Fruit fly (Drosophila melanogaster) whole organism, embryonic: ENCODE measurements around the gene G6P.

Experiments used
- ATbp ChIP-seq: fragments of 200-800 bp; sonication (Bioruptor generic); optimal IDR thresholded peaks from 2 replicates; lab custom pipeline; 2017; ENCODE audit warnings: missing biosample characterization, mild to moderate bottlenecking, missing genetic modification characterization, missing genetic modification reagents
- Antp ChIP-seq: fragments of 200-800 bp; sonication (Bioruptor generic); optimal IDR thresholded peaks from 3 replicates; lab custom pipeline; 2016; ENCODE audit warnings: missing biosample characterization, missing genetic modification characterization
- B-H1 ChIP-seq: fragments of 200-800 bp; sonication (Bioruptor generic); IDR thresholded peaks from 3 replicates; pipeline ENCODE4 v1.3.6; 2022; ENCODE audit warnings: missing biosample characterization, missing genetic modification characterization
- Bdp1 ChIP-seq: fragments of 200-800 bp; sonication (Bioruptor generic); optimal IDR thresholded peaks from 3 replicates; lab custom pipeline; 2016; ENCODE audit warnings: missing biosample characterization, missing genetic modification characterization
- Bgb ChIP-seq: fragments of 200-800 bp; sonication (Bioruptor generic); IDR thresholded peaks from 2 replicates; pipeline ENCODE4 v1.3.6; 2022; ENCODE audit warnings: missing biosample characterization, missing genetic modification characterization; ENCODE audit not compliant: partially characterized antibody
- CG11398 ChIP-seq: fragments of 200-800 bp; sonication (Bioruptor generic); optimal IDR thresholded peaks from 2 replicates; lab custom pipeline; 2016; ENCODE audit warnings: missing biosample characterization, missing genetic modification characterization
- CG12155 ChIP-seq: fragments of 200-800 bp; sonication (Bioruptor generic); optimal IDR thresholded peaks from 3 replicates; lab custom pipeline; 2016; ENCODE audit warnings: missing biosample characterization, missing genetic modification characterization
- CG13296 ChIP-seq: fragments of 200-800 bp; sonication (Bioruptor generic); optimal IDR thresholded peaks from 3 replicates; lab custom pipeline; 2018; ENCODE audit warnings: missing biosample characterization, mild to moderate bottlenecking, missing genetic modification characterization
- CG13424 ChIP-seq: fragments of 200-800 bp; sonication (Bioruptor generic); optimal IDR thresholded peaks from 2 replicates; lab custom pipeline; 2019; ENCODE audit warnings: missing biosample characterization, mild to moderate bottlenecking, missing genetic modification characterization, moderate library complexity
- CG14050 ChIP-seq: fragments of 200-800 bp; sonication (Bioruptor generic); IDR thresholded peaks from 3 replicates; pipeline ENCODE4 v1.3.6; 2022; ENCODE audit warnings: missing biosample characterization, missing genetic modification characterization
- CG1529 ChIP-seq: fragments of 200-800 bp; sonication (Bioruptor generic); optimal IDR thresholded peaks from 3 replicates; lab custom pipeline; 2018; ENCODE audit warnings: missing biosample characterization, missing genetic modification characterization
- CG15514 ChIP-seq: fragments of 200-800 bp; sonication (Bioruptor generic); optimal IDR thresholded peaks from 3 replicates; lab custom pipeline; 2017; ENCODE audit warnings: missing biosample characterization, missing genetic modification characterization, mild to moderate bottlenecking, moderate library complexity, missing genetic modification reagents
- CG15601 ChIP-seq: fragments of 200-800 bp; sonication (Bioruptor generic); optimal IDR thresholded peaks from 3 replicates; lab custom pipeline; 2019; ENCODE audit warnings: missing biosample characterization, mild to moderate bottlenecking, missing genetic modification characterization, moderate library complexity
- CG17359 ChIP-seq: fragments of 200-800 bp; sonication (Bioruptor generic); optimal IDR thresholded peaks from 3 replicates; lab custom pipeline; 2018; ENCODE audit warnings: missing biosample characterization, mild to moderate bottlenecking, missing genetic modification characterization, moderate library complexity
- CG17385 ChIP-seq: fragments of 200-800 bp; sonication (Bioruptor generic); optimal IDR thresholded peaks from 3 replicates; lab custom pipeline; 2018; ENCODE audit warnings: missing biosample characterization, mild to moderate bottlenecking, missing genetic modification characterization
- CG30020 ChIP-seq: fragments of 200-800 bp; optimal IDR thresholded peaks from 2 replicates; lab custom pipeline; 2019; ENCODE audit warnings: missing biosample characterization, mild to moderate bottlenecking, missing genetic modification characterization, moderate library complexity
- CG4820 ChIP-seq: fragments of 200-800 bp; sonication (Bioruptor generic); optimal IDR thresholded peaks from 3 replicates; lab custom pipeline; 2016; ENCODE audit warnings: missing biosample characterization, missing genetic modification characterization
- CG6654 ChIP-seq: fragments of 200-800 bp; sonication (Bioruptor generic); optimal IDR thresholded peaks from 2 replicates; lab custom pipeline; 2017; ENCODE audit warnings: missing biosample characterization, mild to moderate bottlenecking, missing genetic modification characterization
- CG8290 ChIP-seq, 3 experiments: fragments of 200-800 bp; sonication (Bioruptor generic); optimal IDR thresholded peaks; 2 replicates each; lab custom pipeline; 2016 to 2019; ENCODE audit warnings: missing biosample characterization in 3 of 3, missing genetic modification characterization in 3 of 3, mild to moderate bottlenecking in 2 of 3, moderate library complexity in 1 of 3
- CG8924 ChIP-seq: fragments of 200-800 bp; optimal IDR thresholded peaks from 3 replicates; lab custom pipeline; 2019; ENCODE audit warnings: missing biosample characterization, mild to moderate bottlenecking, missing genetic modification characterization, moderate library complexity
- D ChIP-seq, 2 experiments: fragments of 200-800 bp in 1 of 2; fragments of >200 bp in 1 of 2; sonication (Bioruptor generic) in 1 of 2; optimal IDR thresholded peaks; 2 replicates in 1 of 2; 3 replicates in 1 of 2; lab custom pipeline; 2017; ENCODE audit warnings: mild to moderate bottlenecking in 1 of 2, missing biosample characterization in 1 of 2, missing genetic modification characterization in 1 of 2, missing genetic modification reagents in 1 of 2
- Deaf1 ChIP-seq: fragments of 200-800 bp; optimal IDR thresholded peaks from 3 replicates; lab custom pipeline; 2019; ENCODE audit warnings: missing biosample characterization, mild to moderate bottlenecking, missing genetic modification characterization, moderate library complexity
- Dll ChIP-seq: fragments of 200-800 bp; sonication (Bioruptor generic); IDR thresholded peaks from 4 replicates; pipeline ENCODE4 v1.3.6; 2022; ENCODE audit warnings: missing biosample characterization, missing genetic modification characterization; ENCODE audit not compliant: partially characterized antibody
- HLH54F ChIP-seq: fragments of 200-800 bp; sonication (Bioruptor generic); optimal IDR thresholded peaks from 3 replicates; lab custom pipeline; 2016; ENCODE audit warnings: missing biosample characterization, missing genetic modification characterization
- Lim3 ChIP-seq: fragments of 200-800 bp; sonication (Bioruptor generic); IDR thresholded peaks from 2 replicates; pipeline ENCODE4 v1.3.6; 2022; ENCODE audit warnings: missing biosample characterization, missing genetic modification characterization
- Lpt ChIP-seq: fragments of >200 bp; optimal IDR thresholded peaks from 2 replicates; lab custom pipeline; 2018; ENCODE audit warnings: missing biosample characterization, missing genetic modification characterization
- Rx ChIP-seq: fragments of 200-800 bp; sonication (Bioruptor generic); IDR thresholded peaks from 2 replicates; pipeline ENCODE4 v1.3.6; 2022; ENCODE audit warnings: missing biosample characterization, missing genetic modification characterization
- Stat92E ChIP-seq, 3 experiments: fragments of >200 bp in 2 of 3; fragments of 200-800 bp in 1 of 3; sonication (Bioruptor generic) in 1 of 3; optimal IDR thresholded peaks; 2 replicates each; lab custom pipeline; 2017 to 2019; ENCODE audit warnings: missing biosample characterization in 3 of 3, missing genetic modification characterization in 3 of 3, mild to moderate bottlenecking in 1 of 3, moderate library complexity in 1 of 3
- Trl ChIP-seq, 3 experiments: fragments of >200 bp in 2 of 3; fragments of 200-800 bp in 1 of 3; sonication (Bioruptor generic) in 1 of 3; optimal IDR thresholded peaks; 2 replicates in 1 of 3; 3 replicates in 2 of 3; lab custom pipeline; 2016 to 2017; ENCODE audit warnings: missing biosample characterization in 1 of 3, missing genetic modification characterization in 1 of 3
- ac ChIP-seq: fragments of 200-800 bp; sonication (Bioruptor generic); optimal IDR thresholded peaks from 3 replicates; lab custom pipeline; 2017; ENCODE audit warnings: missing biosample characterization, mild to moderate bottlenecking, missing genetic modification characterization
- croc ChIP-seq: fragments of 200-800 bp; sonication (Bioruptor generic); conservative IDR thresholded peaks from 3 replicates; pipeline ENCODE4 v1.3.6; 2022; ENCODE audit warnings: missing biosample characterization, missing genetic modification characterization
- dmrt99B ChIP-seq: fragments of 200-800 bp; sonication (Bioruptor generic); optimal IDR thresholded peaks from 2 replicates; lab custom pipeline; 2018; ENCODE audit warnings: missing biosample characterization, mild to moderate bottlenecking, missing genetic modification characterization, moderate library complexity
- lola ChIP-seq, 3 experiments: fragments of >200 bp in 2 of 3; fragments of 200-800 bp in 1 of 3; sonication (Bioruptor generic) in 1 of 3; optimal IDR thresholded peaks; 2 replicates each; lab custom pipeline; 2017 to 2019; ENCODE audit warnings: missing biosample characterization in 3 of 3, missing genetic modification characterization in 3 of 3, mild to moderate bottlenecking in 1 of 3, moderate library complexity in 1 of 3
- mam ChIP-seq: fragments of 200-800 bp; sonication (Bioruptor generic); optimal IDR thresholded peaks from 3 replicates; lab custom pipeline; 2016; ENCODE audit warnings: missing biosample characterization, missing genetic modification characterization
- mld ChIP-seq: fragments of 200-800 bp; sonication (Bioruptor generic); IDR thresholded peaks from 3 replicates; pipeline ENCODE4 v1.3.6; 2022; ENCODE audit warnings: missing biosample characterization, missing genetic modification characterization; ENCODE audit not compliant: partially characterized antibody
- nmo ChIP-seq: fragments of 200-800 bp; sonication (Bioruptor generic); optimal IDR thresholded peaks from 2 replicates; lab custom pipeline; 2018; ENCODE audit warnings: missing biosample characterization, mild to moderate bottlenecking, missing genetic modification characterization, moderate library complexity
- nom ChIP-seq: fragments of 200-800 bp; sonication (Bioruptor generic); optimal IDR thresholded peaks from 2 replicates; lab custom pipeline; 2017; ENCODE audit warnings: missing biosample characterization, missing genetic modification characterization, mild to moderate bottlenecking, moderate library complexity, missing genetic modification reagents
- org-1 ChIP-seq: fragments of 200-800 bp; sonication (Bioruptor generic); optimal IDR thresholded peaks from 2 replicates; lab custom pipeline; 2017; ENCODE audit warnings: missing biosample characterization, missing genetic modification characterization
- pzg ChIP-seq: fragments of 200-800 bp; sonication (Bioruptor generic); optimal IDR thresholded peaks from 3 replicates; lab custom pipeline; 2018; ENCODE audit warnings: missing biosample characterization, mild to moderate bottlenecking, missing genetic modification characterization, moderate library complexity
- row ChIP-seq: fragments of 200-800 bp; sonication (Bioruptor generic); IDR thresholded peaks from 3 replicates; pipeline ENCODE4 v1.3.6; 2022; ENCODE audit warnings: missing biosample characterization, missing genetic modification characterization
- stc ChIP-seq: fragments of 200-800 bp; sonication (Bioruptor generic); IDR thresholded peaks from 2 replicates; pipeline ENCODE4 v1.3.6; 2022; ENCODE audit warnings: missing biosample characterization, missing genetic modification characterization
- trem ChIP-seq: fragments of 200-800 bp; optimal IDR thresholded peaks from 3 replicates; lab custom pipeline; 2019; ENCODE audit warnings: missing biosample characterization, mild to moderate bottlenecking, missing genetic modification characterization, moderate library complexity
- unpg ChIP-seq: fragments of 200-800 bp; sonication (Bioruptor generic); optimal IDR thresholded peaks from 3 replicates; lab custom pipeline; 2018; ENCODE audit warnings: missing biosample characterization, mild to moderate bottlenecking, missing genetic modification characterization, moderate library complexity
- vnd ChIP-seq: fragments of 200-800 bp; sonication (Bioruptor generic); IDR thresholded peaks from 3 replicates; pipeline ENCODE4 v1.3.6; 2022; ENCODE audit warnings: missing biosample characterization, missing genetic modification characterization; ENCODE audit not compliant: partially characterized antibody
- zen ChIP-seq: fragments of 200-800 bp; sonication (Bioruptor generic); optimal IDR thresholded peaks from 3 replicates; lab custom pipeline; 2018; ENCODE audit warnings: missing biosample characterization, mild to moderate bottlenecking, missing genetic modification characterization, moderate library complexity
- zf30C ChIP-seq: fragments of 200-800 bp; sonication (Bioruptor generic); optimal IDR thresholded peaks from 3 replicates; lab custom pipeline; 2018; ENCODE audit warnings: missing biosample characterization, mild to moderate bottlenecking, missing genetic modification characterization

The G6P gene

DNA sequence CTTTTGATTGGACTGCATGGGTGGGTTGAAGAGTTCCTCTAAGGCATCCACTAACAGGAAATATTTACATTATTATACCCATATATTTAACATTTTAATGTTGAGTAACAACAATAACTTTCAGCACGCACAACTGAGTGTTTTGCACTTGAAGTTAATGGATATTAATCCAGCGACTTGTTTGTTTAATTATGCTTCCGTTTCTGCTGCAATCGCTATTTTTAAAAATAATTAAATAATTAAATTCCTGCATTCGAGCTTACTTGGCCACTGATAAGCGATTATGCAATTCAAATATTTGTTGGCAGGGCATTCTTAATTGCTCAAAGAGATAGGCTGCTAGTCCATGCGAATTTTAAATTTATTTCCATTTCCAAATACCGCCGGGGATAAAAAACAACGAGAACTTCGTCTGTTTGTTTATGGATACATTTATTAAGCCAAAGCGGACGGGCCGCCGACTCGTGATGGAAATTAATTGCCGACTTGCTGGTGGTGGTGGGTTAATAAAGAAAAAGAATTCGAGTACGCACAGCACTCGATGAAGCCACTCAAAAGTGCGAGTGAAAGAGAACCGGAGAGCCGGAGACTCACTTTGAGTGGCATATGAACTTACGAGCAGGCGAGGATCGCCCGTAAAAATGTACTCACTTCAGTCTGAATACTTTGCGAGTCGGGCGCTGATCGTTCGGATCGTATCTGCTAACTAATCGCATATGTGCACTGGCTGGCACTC is 46.5 kb upstream of the G6P start:
- no peak for TF ChIP-seq Bdp1
- peak; percentile 10 for TF ChIP-seq unpg (GFP tag; lab: Kevin White, UChicago)
- no peak for TF ChIP-seq row (GFP tag; lab: Robert Waterston, UW)
- TF ChIP-seq nom (GFP tag; lab: Kevin White, UChicago) = peak; percentile 73
- no peak for TF ChIP-seq Rx
- TF ChIP-seq Trl (optimal IDR thresholded peaks at IDR 0.05; lab: Kevin White, UChicago) = peak; percentile 67
- peak; percentile 14 for TF ChIP-seq Trl (GFP tag; optimal IDR thresholded peaks at IDR 0.05; lab: Kevin White, UChicago)
- TF ChIP-seq CG1529 (GFP tag; lab: Kevin White, UChicago) = no peak
- TF ChIP-seq HLH54F (GFP tag; lab: Kevin White, UChicago) = no peak
- TF ChIP-seq vnd (GFP tag; lab: Robert Waterston, UW) = no peak
- TF ChIP-seq B-H1 (GFP tag; lab: Robert Waterston, UW) = no peak; the same call in 2 of the 3 replicates
- peak; percentile 6 for TF ChIP-seq nmo (GFP tag; lab: Kevin White, UChicago)
- no peak for TF ChIP-seq CG12155 (GFP tag; lab: Kevin White, UChicago)
- no peak for TF ChIP-seq D (optimal IDR thresholded peaks at IDR 0.05; lab: Kevin White, UChicago)
- no peak for TF ChIP-seq D (GFP tag; optimal IDR thresholded peaks at IDR 0.05; lab: Kevin White, UChicago)
- no peak for TF ChIP-seq CG8290 (GFP tag; optimal IDR thresholded peaks at IDR 0.05; lab: Kevin White, UChicago)
- peak in 1 of 2 experiments; percentile 32 for TF ChIP-seq CG8290 (tag; optimal IDR thresholded peaks at IDR 0.05; lab: Kevin White, UChicago)
- TF ChIP-seq Lpt (GFP tag; lab: Kevin White, UChicago) = no peak
- no peak for TF ChIP-seq CG30020
- peak; percentile 62; the same call in 1 of the 3 replicates for TF ChIP-seq mld (GFP tag; lab: Robert Waterston, UW)
- TF ChIP-seq CG17359 = no peak
- TF ChIP-seq Dll (GFP tag; lab: Robert Waterston, UW) = peak; percentile 48; the same call in 1 of the 4 replicates
- no peak for TF ChIP-seq ac
- no peak for TF ChIP-seq CG14050 (GFP tag; lab: Robert Waterston, UW)
- TF ChIP-seq CG13424 (tag; lab: Kevin White, UChicago) = no peak
- TF ChIP-seq CG15601 = no peak
- TF ChIP-seq CG11398 (GFP tag; lab: Kevin White, UChicago) = no peak
- peak; percentile 79 for TF ChIP-seq Bgb (GFP tag; lab: Robert Waterston, UW)
- TF ChIP-seq ATbp = no peak
- peak; percentile 15 for TF ChIP-seq CG15514 (GFP tag; lab: Kevin White, UChicago)
- TF ChIP-seq CG6654 (GFP tag; lab: Kevin White, UChicago) = no peak
- no peak for TF ChIP-seq mam (GFP tag; lab: Kevin White, UChicago)
- TF ChIP-seq trem (tag; lab: Kevin White, UChicago) = no peak
- TF ChIP-seq zen = no peak
- TF ChIP-seq pzg = no peak
- TF ChIP-seq Lim3 = no peak
- peak in 1 of 3 experiments; percentile 47 for TF ChIP-seq Stat92E (GFP tag; optimal IDR thresholded peaks at IDR 0.05; lab: Kevin White, UChicago)
- peak in 1 of 3 experiments; percentile 1 for TF ChIP-seq lola (GFP tag; optimal IDR thresholded peaks at IDR 0.05; lab: Kevin White, UChicago)
- TF ChIP-seq croc (GFP tag; lab: Robert Waterston, UW) = no peak
- TF ChIP-seq dmrt99B (tag; lab: Kevin White, UChicago) = peak; percentile 5
- peak; percentile 33 for TF ChIP-seq CG13296 (GFP tag; lab: Kevin White, UChicago)
- peak; percentile 37; the same call in 1 of the 2 replicates for TF ChIP-seq stc (GFP tag; lab: Robert Waterston, UW)
- TF ChIP-seq zf30C (GFP tag; lab: Kevin White, UChicago) = peak; percentile 55
- peak; percentile 3 for TF ChIP-seq CG17385 (GFP tag; lab: Kevin White, UChicago)
- peak; percentile 76 for TF ChIP-seq Deaf1 (tag; lab: Kevin White, UChicago)
- no peak for TF ChIP-seq CG4820
- TF ChIP-seq Antp = no peak
- no peak for TF ChIP-seq org-1 (GFP tag; lab: Kevin White, UChicago)
- TF ChIP-seq CG8924 (tag; lab: Kevin White, UChicago) = peak; percentile 14
